Fruit fly (Drosophila melanogaster) whole organism, embryonic: ENCODE results near the gene CG31806.
A peak's percentile ranks its signal among the peaks of the same experiment; 100 is the strongest.

Source experiments
- ATbp ChIP-seq: fragments of 200-800 bp; sonication (Bioruptor generic); optimal IDR thresholded peaks from 2 replicates; lab custom pipeline; 2017; ENCODE audit warnings: missing biosample characterization, mild to moderate bottlenecking, missing genetic modification characterization, missing genetic modification reagents
- Asciz ChIP-seq: fragments of 200-800 bp; sonication (Bioruptor generic); optimal IDR thresholded peaks from 2 replicates; lab custom pipeline; 2017; ENCODE audit warnings: missing biosample characterization, mild to moderate bottlenecking, missing genetic modification characterization, missing genetic modification reagents
- CG1024 ChIP-seq: fragments of 200-800 bp; sonication (Bioruptor generic); IDR thresholded peaks from 2 replicates; pipeline ENCODE4 v1.3.6; 2022; ENCODE audit warnings: missing biosample characterization, missing genetic modification characterization
- CG10462 ChIP-seq: fragments of 200-800 bp; sonication (Bioruptor generic); optimal IDR thresholded peaks from 2 replicates; lab custom pipeline; 2016; ENCODE audit warnings: missing biosample characterization, missing genetic modification characterization
- CG10654 ChIP-seq: fragments of 200-800 bp; sonication (Bioruptor generic); optimal IDR thresholded peaks from 2 replicates; lab custom pipeline; 2016; ENCODE audit warnings: missing biosample characterization, missing genetic modification characterization
- CG12104 ChIP-seq: fragments of 200-800 bp; sonication (Bioruptor generic); optimal IDR thresholded peaks from 3 replicates; lab custom pipeline; 2016; ENCODE audit warnings: missing biosample characterization, missing genetic modification characterization
- CG17359 ChIP-seq: fragments of 200-800 bp; sonication (Bioruptor generic); optimal IDR thresholded peaks from 3 replicates; lab custom pipeline; 2018; ENCODE audit warnings: missing biosample characterization, mild to moderate bottlenecking, missing genetic modification characterization, moderate library complexity
- CG17802 ChIP-seq: fragments of 200-800 bp; sonication (Bioruptor generic); optimal IDR thresholded peaks from 2 replicates; lab custom pipeline; 2018; ENCODE audit warnings: missing biosample characterization, mild to moderate bottlenecking, missing genetic modification characterization, moderate library complexity
- CG31365 ChIP-seq: fragments of 200-800 bp; sonication (Bioruptor generic); optimal IDR thresholded peaks from 2 replicates; lab custom pipeline; 2018; ENCODE audit warnings: missing biosample characterization, mild to moderate bottlenecking, missing genetic modification characterization
- CG34422 ChIP-seq: fragments of 200-800 bp; sonication (Bioruptor generic); IDR thresholded peaks from 3 replicates; pipeline ENCODE4 v1.3.6; 2022; ENCODE audit warnings: missing biosample characterization, missing genetic modification characterization
- CG4328 ChIP-seq: fragments of 200-800 bp; sonication (Bioruptor generic); optimal IDR thresholded peaks from 3 replicates; lab custom pipeline; 2017; ENCODE audit warnings: missing biosample characterization, missing genetic modification reagents, missing genetic modification characterization
- CG4707 ChIP-seq: fragments of 200-800 bp; sonication (Bioruptor generic); optimal IDR thresholded peaks from 2 replicates; lab custom pipeline; 2018; ENCODE audit warnings: missing biosample characterization, mild to moderate bottlenecking, missing genetic modification characterization, moderate library complexity
- CG6175 ChIP-seq: fragments of 200-800 bp; sonication (Bioruptor generic); IDR thresholded peaks from 3 replicates; pipeline ENCODE4 v1.3.6; 2022; ENCODE audit warnings: missing biosample characterization, missing genetic modification characterization
- CG7556 ChIP-seq: fragments of 200-800 bp; sonication (Bioruptor generic); optimal IDR thresholded peaks from 2 replicates; lab custom pipeline; 2017; ENCODE audit warnings: missing biosample characterization, mild to moderate bottlenecking, missing genetic modification characterization
- CG7963 ChIP-seq: fragments of 200-800 bp; sonication (Bioruptor generic); IDR thresholded peaks from 3 replicates; pipeline ENCODE4 v1.3.6; 2022; ENCODE audit warnings: missing biosample characterization, missing genetic modification characterization; ENCODE audit not compliant: partially characterized antibody
- CG9609 ChIP-seq: fragments of 200-800 bp; sonication (Bioruptor generic); optimal IDR thresholded peaks from 3 replicates; lab custom pipeline; 2016; ENCODE audit warnings: missing biosample characterization, missing genetic modification characterization
- CG9876 ChIP-seq: fragments of 200-800 bp; sonication (Bioruptor generic); optimal IDR thresholded peaks from 2 replicates; lab custom pipeline; 2016; ENCODE audit warnings: missing biosample characterization, missing genetic modification characterization
- Camta ChIP-seq: fragments of 200-800 bp; sonication (Bioruptor generic); optimal IDR thresholded peaks from 2 replicates; lab custom pipeline; 2016; ENCODE audit warnings: missing biosample characterization, missing genetic modification characterization
- CkIIα-i1 ChIP-seq: fragments of 200-800 bp; sonication (Bioruptor generic); IDR thresholded peaks from 2 replicates; pipeline ENCODE4 v1.3.6; 2022; ENCODE audit warnings: missing biosample characterization, missing genetic modification characterization
- CoRest ChIP-seq: fragments of 200-800 bp; sonication (Bioruptor generic); optimal IDR thresholded peaks from 3 replicates; lab custom pipeline; 2018; ENCODE audit warnings: missing biosample characterization, mild to moderate bottlenecking, missing genetic modification characterization, moderate library complexity
- D19B ChIP-seq: fragments of 200-800 bp; sonication (Bioruptor generic); optimal IDR thresholded peaks from 2 replicates; lab custom pipeline; 2017; ENCODE audit warnings: missing biosample characterization, mild to moderate bottlenecking, missing genetic modification characterization
- Dfd ChIP-seq, 2 experiments: fragments of >200 bp; optimal IDR thresholded peaks; 2 replicates each; lab custom pipeline; 2017; ENCODE audit warnings: missing biosample characterization in 2 of 2, missing genetic modification characterization in 2 of 2
- Drgx ChIP-seq: fragments of 200-800 bp; sonication (Bioruptor generic); IDR thresholded peaks from 2 replicates; pipeline ENCODE4 v1.3.6; 2022; ENCODE audit warnings: missing biosample characterization, missing genetic modification characterization
- Elba2 ChIP-seq: fragments of 200-800 bp; sonication (Bioruptor generic); optimal IDR thresholded peaks from 3 replicates; lab custom pipeline; 2016; ENCODE audit warnings: missing biosample characterization, missing genetic modification characterization
- Ets65A ChIP-seq: fragments of 200-800 bp; sonication (Bioruptor generic); peaks from one replicate; lab custom pipeline; 2016; ENCODE audit warnings: missing biosample characterization, missing genetic modification characterization
- Fer1 ChIP-seq: fragments of 200-800 bp; sonication (Bioruptor generic); optimal IDR thresholded peaks from 2 replicates; lab custom pipeline; 2017; ENCODE audit warnings: missing biosample characterization, mild to moderate bottlenecking, missing genetic modification characterization
- Hey ChIP-seq: fragments of 200-800 bp; sonication (Bioruptor generic); optimal IDR thresholded peaks from 3 replicates; lab custom pipeline; 2018; ENCODE audit warnings: missing biosample characterization, mild to moderate bottlenecking, missing genetic modification characterization
- HmgD ChIP-seq: fragments of 200-800 bp; sonication (Bioruptor generic); optimal IDR thresholded peaks from 3 replicates; lab custom pipeline; 2016; ENCODE audit warnings: missing biosample characterization, missing genetic modification characterization
- Jarid2 ChIP-seq: fragments of 200-800 bp; sonication (Bioruptor generic); optimal IDR thresholded peaks from 3 replicates; lab custom pipeline; 2017; ENCODE audit warnings: mild to moderate bottlenecking, missing biosample characterization, missing genetic modification reagents, missing genetic modification characterization
- Lim3 ChIP-seq: fragments of 200-800 bp; sonication (Bioruptor generic); IDR thresholded peaks from 2 replicates; pipeline ENCODE4 v1.3.6; 2022; ENCODE audit warnings: missing biosample characterization, missing genetic modification characterization
- Mad ChIP-seq: fragments of 200-800 bp; sonication (Bioruptor generic); optimal IDR thresholded peaks from 2 replicates; lab custom pipeline; 2016; ENCODE audit warnings: missing biosample characterization, missing genetic modification characterization
- Meics ChIP-seq: fragments of 200-800 bp; sonication (Bioruptor generic); optimal IDR thresholded peaks from 2 replicates; lab custom pipeline; 2017; ENCODE audit warnings: missing biosample characterization, mild to moderate bottlenecking, missing genetic modification characterization
- Oaz ChIP-seq: fragments of 200-800 bp; sonication (Bioruptor generic); IDR thresholded peaks from 2 replicates; pipeline ENCODE4 v1.3.6; 2022; ENCODE audit warnings: missing biosample characterization, missing genetic modification characterization
- ac ChIP-seq: fragments of 200-800 bp; sonication (Bioruptor generic); optimal IDR thresholded peaks from 3 replicates; lab custom pipeline; 2017; ENCODE audit warnings: missing biosample characterization, mild to moderate bottlenecking, missing genetic modification characterization
- bbx ChIP-seq: fragments of 200-800 bp; sonication (Bioruptor generic); IDR thresholded peaks from 2 replicates; pipeline ENCODE4 v1.3.6; 2022; ENCODE audit warnings: missing biosample characterization, missing genetic modification characterization; ENCODE audit not compliant: partially characterized antibody
- btn ChIP-seq: fragments of 200-800 bp; sonication (Bioruptor generic); optimal IDR thresholded peaks from 2 replicates; lab custom pipeline; 2016; ENCODE audit warnings: missing biosample characterization, missing genetic modification characterization
- cad ChIP-seq: fragments of >200 bp; optimal IDR thresholded peaks from 2 replicates; lab custom pipeline; 2017; ENCODE audit warnings: missing biosample characterization, missing genetic modification characterization
- crol ChIP-seq: fragments of 200-800 bp; sonication (Bioruptor generic); IDR thresholded peaks from 2 replicates; pipeline ENCODE4 v1.3.6; 2022; ENCODE audit warnings: missing biosample characterization, missing genetic modification characterization
- ems ChIP-seq: fragments of 200-800 bp; sonication (Bioruptor generic); optimal IDR thresholded peaks from 3 replicates; lab custom pipeline; 2016; ENCODE audit warnings: missing biosample characterization, missing genetic modification characterization
- eve ChIP-seq, 2 experiments: fragments of >200 bp; optimal IDR thresholded peaks; 2 replicates each; lab custom pipeline; 2017; ENCODE audit warnings: missing biosample characterization in 2 of 2, missing genetic modification characterization in 2 of 2
- gem ChIP-seq: fragments of 200-800 bp; sonication (Bioruptor generic); optimal IDR thresholded peaks from 2 replicates; lab custom pipeline; 2019; ENCODE audit warnings: missing biosample characterization, mild to moderate bottlenecking, missing genetic modification characterization, moderate library complexity
- kni ChIP-seq: fragments of 200-800 bp; sonication (Bioruptor generic); optimal IDR thresholded peaks from 3 replicates; lab custom pipeline; 2017; ENCODE audit warnings: mild to moderate bottlenecking, missing biosample characterization, missing genetic modification reagents, missing genetic modification characterization
- knrl ChIP-seq: fragments of 200-800 bp; sonication (Bioruptor generic); IDR thresholded peaks from 3 replicates; pipeline ENCODE4 v1.3.6; 2022; ENCODE audit warnings: missing biosample characterization, missing genetic modification characterization; ENCODE audit not compliant: partially characterized antibody
- otp ChIP-seq: fragments of 200-800 bp; sonication (Bioruptor generic); IDR thresholded peaks from 3 replicates; pipeline ENCODE4, ENCODE4 v1.3.6; 2022; ENCODE audit warnings: missing biosample characterization, missing genetic modification characterization
- peb ChIP-seq: fragments of 200-800 bp; sonication (Bioruptor generic); IDR thresholded peaks from 2 replicates; pipeline ENCODE4 v1.3.6; 2022; ENCODE audit warnings: missing biosample characterization, missing genetic modification characterization
- prd ChIP-seq, 3 experiments: fragments of >200 bp in 2 of 3; fragments of 200-800 bp in 1 of 3; sonication (Bioruptor generic) in 1 of 3; optimal IDR thresholded peaks in 2 of 3; IDR thresholded peaks in 1 of 3; 2 replicates in 2 of 3; 3 replicates in 1 of 3; pipeline versions ENCODE4 v1.3.6 to Lab custom; 2017 to 2022; ENCODE audit warnings: missing biosample characterization in 1 of 3, missing genetic modification characterization in 1 of 3
- rib ChIP-seq: fragments of 200-800 bp; sonication (Bioruptor generic); IDR thresholded peaks from 2 replicates; pipeline ENCODE4 v1.3.6; 2022; ENCODE audit warnings: missing biosample characterization, missing genetic modification characterization
- sd ChIP-seq: fragments of 200-800 bp; sonication (Bioruptor generic); optimal IDR thresholded peaks from 3 replicates; lab custom pipeline; 2018; ENCODE audit warnings: missing biosample characterization, mild to moderate bottlenecking, missing genetic modification characterization, moderate library complexity
- tio ChIP-seq: fragments of 200-800 bp; sonication (Bioruptor generic); optimal IDR thresholded peaks from 2 replicates; lab custom pipeline; 2017; ENCODE audit warnings: missing biosample characterization, missing genetic modification characterization, inconsistent platforms
- toy ChIP-seq: fragments of 200-800 bp; sonication (Bioruptor generic); IDR thresholded peaks from 2 replicates; pipeline ENCODE4 v1.3.6; 2022; ENCODE audit warnings: missing biosample characterization, missing genetic modification characterization
- trem ChIP-seq: fragments of 200-800 bp; optimal IDR thresholded peaks from 3 replicates; lab custom pipeline; 2019; ENCODE audit warnings: missing biosample characterization, mild to moderate bottlenecking, missing genetic modification characterization, moderate library complexity

CG31806 gene

DNA sequence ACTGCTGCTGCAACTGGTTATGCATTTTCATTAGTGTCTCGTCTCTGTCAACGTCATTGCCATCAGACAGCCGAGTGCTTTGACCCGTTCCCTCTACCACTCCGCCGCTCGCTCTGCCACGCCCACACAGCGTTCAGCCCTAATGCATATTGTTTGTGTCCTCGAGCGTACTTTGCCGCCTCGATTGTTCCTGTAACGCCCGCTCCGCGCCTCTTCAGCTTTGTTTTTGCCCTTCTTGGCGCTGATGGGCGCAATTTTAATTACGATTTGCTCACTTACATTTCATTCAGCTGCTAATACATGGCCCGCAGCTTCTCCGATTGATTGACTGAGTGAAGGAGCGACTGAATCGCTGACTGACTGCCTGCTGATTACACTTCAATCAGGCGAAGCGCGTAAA lies 11.6 kb downstream of the CG31806 start:
- TF ChIP-seq CG9609 (GFP tag; lab: Kevin White, UChicago) (no peak), Ets65A (GFP tag; lab: Kevin White, UChicago) (peak; percentile 93), trem (no peak)

dm6 chr2L:17014600-17014999 lies 29.8 kb downstream of the CG31806 start, which contains the start of gene CG6304:
Gene CG6304 (minus strand): TSS chr2L:17014700.
- TF ChIP-seq CG10462 (GFP tag; lab: Kevin White, UChicago), result no peak
- no peak for TF ChIP-seq Mad (GFP tag; lab: Kevin White, UChicago)
- no peak for TF ChIP-seq Jarid2
- no peak for TF ChIP-seq cad (GFP tag; lab: Kevin White, UChicago)
- TF ChIP-seq CG1024, result no peak
- TF ChIP-seq CG17802 (tag; lab: Kevin White, UChicago), result no peak
- no peak for TF ChIP-seq prd (optimal IDR thresholded peaks at IDR 0.05; lab: Kevin White, UChicago)
- TF ChIP-seq prd (GFP tag; IDR thresholded peaks at IDR 0.05; lab: Robert Waterston, UW), result no peak
- TF ChIP-seq HmgD (GFP tag; lab: Kevin White, UChicago), result no peak
- TF ChIP-seq toy, result no peak
- no peak for TF ChIP-seq CoRest (tag; lab: Kevin White, UChicago)
- no peak for TF ChIP-seq CG6175
- no peak for TF ChIP-seq Lim3 (GFP tag; lab: Robert Waterston, UW)
- TF ChIP-seq peb (GFP tag; lab: Robert Waterston, UW), result no peak
- TF ChIP-seq CG17359, result no peak
- no peak for TF ChIP-seq CG34422 (GFP tag; lab: Robert Waterston, UW)
- no peak for TF ChIP-seq sd (tag; lab: Kevin White, UChicago)
- no peak for TF ChIP-seq Oaz (GFP tag; lab: Robert Waterston, UW)
- no peak for TF ChIP-seq gem (tag; lab: Kevin White, UChicago)
- TF ChIP-seq Camta, result no peak

- TF ChIP-seq Drgx (GFP tag; lab: Robert Waterston, UW) (no peak), Dfd (GFP tag; optimal IDR thresholded peaks at IDR 0.05; lab: Kevin White, UChicago) (no peak), ATbp (GFP tag; lab: Kevin White, UChicago) (no peak), bbx (GFP tag; lab: Robert Waterston, UW) (no peak), Meics (peak; percentile 11), Hey (tag; lab: Kevin White, UChicago) (no peak), crol (GFP tag; lab: Robert Waterston, UW) (no peak), tio (GFP tag; lab: Kevin White, UChicago) (no peak), CkIIα-i1 (GFP tag; lab: Robert Waterston, UW) (no peak), CG7556 (GFP tag; lab: Kevin White, UChicago) (no peak), Elba2 (GFP tag; lab: Kevin White, UChicago) (no peak), CG9876 (GFP tag; lab: Kevin White, UChicago) (no peak), Asciz (GFP tag; lab: Kevin White, UChicago) (no peak), CG31365 (tag; lab: Kevin White, UChicago) (no peak), Fer1 (GFP tag; lab: Kevin White, UChicago) (no peak), btn (GFP tag; lab: Kevin White, UChicago) (no peak), CG4707 (GFP tag; lab: Kevin White, UChicago) (no peak), ems (no peak), CG12104 (GFP tag; lab: Kevin White, UChicago) (no peak), otp (GFP tag; lab: Robert Waterston, UW) (no peak), eve (GFP tag; optimal IDR thresholded peaks at IDR 0.05; lab: Kevin White, UChicago) (no peak), kni (GFP tag; lab: Kevin White, UChicago) (no peak), D19B (GFP tag; lab: Kevin White, UChicago) (no peak), CG10654 (GFP tag; lab: Kevin White, UChicago) (no peak), knrl (GFP tag; lab: Robert Waterston, UW) (no peak), ac (no peak), rib (GFP tag; lab: Robert Waterston, UW) (no peak), CG4328 (GFP tag; lab: Kevin White, UChicago) (no peak), CG7963 (GFP tag; lab: Robert Waterston, UW) (no peak)
Observed at dm6 chr2L:17027503-17027902, 42.7 kb downstream of the CG31806 start.
